Worm (Caenorhabditis elegans) whole organism, L2 larva: ENCODE measurements around the gene chil-11.
A peak's percentile ranks its signal among the peaks of the same experiment; 100 is the strongest.

Experiments used
- C34F6.9 ChIP-seq: fragments of 150-350 bp; optimal IDR thresholded peaks from 2 replicates; lab custom pipeline; 2014; ENCODE audit warnings: missing biosample characterization, missing genetic modification characterization
- F13H6.1 ChIP-seq: sonication (generic microtip); optimal IDR thresholded peaks from 2 replicates; lab custom pipeline; 2016; ENCODE audit warnings: missing genetic modification characterization, missing compliant biosample characterization
- R02D3.7 ChIP-seq: fragments of 150-350 bp; optimal IDR thresholded peaks from 2 replicates; lab custom pipeline; 2014; ENCODE audit warnings: missing biosample characterization, missing genetic modification characterization
- Y55F3AM.14 ChIP-seq: fragments of 200-800 bp; sonication (Bioruptor generic); optimal IDR thresholded peaks from 2 replicates; lab custom pipeline; 2018; ENCODE audit warnings: mild to moderate bottlenecking, missing genetic modification characterization, missing compliant biosample characterization
- ZK546.5 ChIP-seq: sonication (generic microtip); optimal IDR thresholded peaks from 2 replicates; lab custom pipeline; 2017; ENCODE audit warnings: missing biosample characterization, missing genetic modification characterization
- alr-1 ChIP-seq: fragments of 150-350 bp; optimal IDR thresholded peaks from 2 replicates; lab custom pipeline; 2014; ENCODE audit warnings: missing biosample characterization, missing genetic modification characterization
- aly-2 ChIP-seq: fragments of 150-350 bp; optimal IDR thresholded peaks from 2 replicates; lab custom pipeline; 2014; ENCODE audit warnings: missing biosample characterization, missing genetic modification characterization
- ama-1 ChIP-seq: fragments of 150-350 bp; optimal IDR thresholded peaks from 2 replicates; lab custom pipeline; 2018; ENCODE audit warnings: inconsistent platforms
- blmp-1 ChIP-seq: sonication (generic microtip); optimal IDR thresholded peaks from 2 replicates; lab custom pipeline; 2017; ENCODE audit warnings: missing genetic modification characterization, mild to moderate bottlenecking, missing compliant biosample characterization, antibody characterized with exemption, moderate library complexity; ENCODE audit not compliant: insufficient read depth
- ceh-16 ChIP-seq: fragments of 150-350 bp; optimal IDR thresholded peaks from 2 replicates; lab custom pipeline; 2014; ENCODE audit warnings: missing biosample characterization, missing genetic modification characterization
- ceh-82 ChIP-seq: fragments of 150-350 bp; optimal IDR thresholded peaks from 2 replicates; lab custom pipeline; 2014; ENCODE audit warnings: missing biosample characterization, missing genetic modification characterization
- crh-2 ChIP-seq: sonication (generic microtip); optimal IDR thresholded peaks from 2 replicates; lab custom pipeline; 2017; ENCODE audit warnings: missing biosample characterization, missing genetic modification characterization
- dmd-4 ChIP-seq: sonication (generic microtip); optimal IDR thresholded peaks from 2 replicates; lab custom pipeline; 2017; ENCODE audit warnings: missing biosample characterization, missing genetic modification characterization
- egl-27 ChIP-seq: sonication (generic microtip); optimal IDR thresholded peaks from 3 replicates; lab custom pipeline; 2017; ENCODE audit warnings: missing biosample characterization, missing genetic modification reagents, missing genetic modification characterization
- elt-1 ChIP-seq: fragments of 150-350 bp; optimal IDR thresholded peaks from 2 replicates; lab custom pipeline; 2014; ENCODE audit warnings: missing biosample characterization, missing genetic modification characterization
- elt-3 ChIP-seq: sonication (generic microtip); optimal IDR thresholded peaks from 2 replicates; lab custom pipeline; 2017; ENCODE audit warnings: missing biosample characterization, missing genetic modification characterization
- fos-1 ChIP-seq: fragments of 150-350 bp; optimal IDR thresholded peaks from 2 replicates; lab custom pipeline; 2014; ENCODE audit warnings: missing biosample characterization, missing genetic modification characterization
- lin-11 ChIP-seq: fragments of 150-350 bp; sonication (generic microtip); optimal IDR thresholded peaks from 2 replicates; lab custom pipeline; 2014; ENCODE audit warnings: missing biosample characterization, missing genetic modification characterization, inconsistent platforms, mixed read lengths
- lin-13 ChIP-seq: fragments of 150-350 bp; optimal IDR thresholded peaks from 2 replicates; lab custom pipeline; 2014; ENCODE audit warnings: missing biosample characterization, missing genetic modification reagents, missing genetic modification characterization
- lsy-2 ChIP-seq, 2 experiments: fragments of 150-350 bp in 1 of 2; sonication (generic microtip) in 1 of 2; optimal IDR thresholded peaks; 2 replicates each; lab custom pipeline; 2014 to 2017; ENCODE audit warnings: missing biosample characterization in 2 of 2, missing genetic modification characterization in 2 of 2
- mab-5 ChIP-seq: fragments of 150-350 bp; optimal IDR thresholded peaks from 2 replicates; lab custom pipeline; 2014; ENCODE audit warnings: missing biosample characterization, missing genetic modification characterization
- mbf-1 ChIP-seq: sonication (generic microtip); optimal IDR thresholded peaks from 2 replicates; lab custom pipeline; 2017; ENCODE audit warnings: missing biosample characterization, missing genetic modification characterization
- nhr-10 ChIP-seq: sonication (generic microtip); optimal IDR thresholded peaks from 2 replicates; lab custom pipeline; 2017; ENCODE audit warnings: missing biosample characterization, missing genetic modification characterization
- nhr-11 ChIP-seq: fragments of 150-350 bp; optimal IDR thresholded peaks from 2 replicates; lab custom pipeline; 2014; ENCODE audit warnings: missing biosample characterization, missing genetic modification characterization
- nhr-12 ChIP-seq: fragments of 150-350 bp; optimal IDR thresholded peaks from 2 replicates; lab custom pipeline; 2014; ENCODE audit warnings: missing biosample characterization, missing genetic modification characterization
- nhr-129 ChIP-seq: fragments of 150-350 bp; optimal IDR thresholded peaks from 2 replicates; lab custom pipeline; 2014; ENCODE audit warnings: missing biosample characterization, missing genetic modification characterization
- nhr-21 ChIP-seq: fragments of 150-350 bp; optimal IDR thresholded peaks from 2 replicates; lab custom pipeline; 2014; ENCODE audit warnings: missing biosample characterization, missing genetic modification characterization
- nhr-23 ChIP-seq: fragments of 150-350 bp; optimal IDR thresholded peaks from 2 replicates; lab custom pipeline; 2014; ENCODE audit warnings: missing biosample characterization, missing genetic modification reagents, missing genetic modification characterization
- nhr-237 ChIP-seq: fragments of 150-350 bp; optimal IDR thresholded peaks from 2 replicates; lab custom pipeline; 2014; ENCODE audit warnings: missing biosample characterization, missing genetic modification characterization
- nhr-25 ChIP-seq: fragments of 150-350 bp; sonication (generic microtip); optimal IDR thresholded peaks from 3 replicates; lab custom pipeline; 2014; ENCODE audit warnings: missing biosample characterization, missing genetic modification characterization
- nhr-6 ChIP-seq: fragments of 150-350 bp; optimal IDR thresholded peaks from 2 replicates; lab custom pipeline; 2014; ENCODE audit warnings: missing biosample characterization, missing genetic modification characterization
- nhr-77 ChIP-seq: fragments of 150-350 bp; optimal IDR thresholded peaks from 2 replicates; lab custom pipeline; 2014; ENCODE audit warnings: missing biosample characterization, missing genetic modification characterization
- peb-1 ChIP-seq: fragments of 150-350 bp; optimal IDR thresholded peaks from 2 replicates; lab custom pipeline; 2014; ENCODE audit warnings: missing biosample characterization, missing genetic modification characterization
- sem-4 ChIP-seq: fragments of 150-350 bp; optimal IDR thresholded peaks from 2 replicates; lab custom pipeline; 2014; ENCODE audit warnings: missing biosample characterization, missing genetic modification reagents, missing genetic modification characterization
- skn-1 ChIP-seq: sonication (generic microtip); optimal IDR thresholded peaks from 2 replicates; lab custom pipeline; 2017; ENCODE audit warnings: missing biosample characterization, missing genetic modification characterization
- sma-3 ChIP-seq: sonication (generic microtip); optimal IDR thresholded peaks from 2 replicates; lab custom pipeline; 2016; ENCODE audit warnings: missing genetic modification reagents, missing genetic modification characterization, missing compliant biosample characterization
- sma-9 ChIP-seq, 2 experiments: fragments of 150-350 bp in 1 of 2; sonication (generic microtip) in 1 of 2; optimal IDR thresholded peaks; 2 replicates each; lab custom pipeline; 2014 to 2016; ENCODE audit warnings: missing genetic modification characterization in 2 of 2, mild to moderate bottlenecking in 1 of 2, missing biosample characterization in 1 of 2, missing compliant biosample characterization in 1 of 2, missing genetic modification reagents in 1 of 2, moderate library complexity in 1 of 2
- snpc-4 ChIP-seq: fragments of 150-350 bp; optimal IDR thresholded peaks from 2 replicates; lab custom pipeline; 2014; ENCODE audit warnings: missing biosample characterization, missing genetic modification characterization
- unc-39 ChIP-seq: fragments of 150-350 bp; optimal IDR thresholded peaks from 2 replicates; lab custom pipeline; 2014; ENCODE audit warnings: missing biosample characterization, missing genetic modification characterization
- unc-62 ChIP-seq: fragments of 150-350 bp; optimal IDR thresholded peaks from 2 replicates; lab custom pipeline; 2014; ENCODE audit warnings: missing biosample characterization, missing genetic modification reagents, missing genetic modification characterization
- ztf-1 ChIP-seq: fragments of 200-800 bp; sonication (Bioruptor generic); conservative IDR thresholded peaks from 2 replicates; pipeline ENCODE4 v1.3.6; 2022; ENCODE audit warnings: missing genetic modification characterization, missing compliant biosample characterization
- ztf-11 ChIP-seq: sonication (generic microtip); optimal IDR thresholded peaks from 2 replicates; lab custom pipeline; 2017; ENCODE audit warnings: missing biosample characterization, missing genetic modification characterization
- ztf-4 ChIP-seq: fragments of 150-350 bp; optimal IDR thresholded peaks from 2 replicates; lab custom pipeline; 2014; ENCODE audit warnings: missing biosample characterization, missing genetic modification characterization

chil-11 gene

ce11 chrIV:5780234-5780788 lies 39.2 kb downstream of the chil-11 start:
- TF ChIP-seq elt-3, result no peak
- TF ChIP-seq elt-1 (tag; lab: Kevin White, UChicago), result no peak
- no peak for TF ChIP-seq sem-4
- peak; percentile 66 for TF ChIP-seq egl-27
- no peak for TF ChIP-seq mab-5
- no peak for TF ChIP-seq nhr-10 (tag; lab: Kevin White, UChicago)
- peak; percentile 33 for TF ChIP-seq nhr-21 (tag; lab: Kevin White, UChicago)
- TF ChIP-seq ceh-16 (tag; lab: Kevin White, UChicago), result no peak
- TF ChIP-seq alr-1 (tag; lab: Kevin White, UChicago), result no peak
- TF ChIP-seq ama-1 (lab: Kevin White, UChicago), result no peak
- TF ChIP-seq ztf-11 (tag; lab: Kevin White, UChicago), result no peak
- no peak for TF ChIP-seq ztf-1 (GFP tag; lab: Robert Waterston, UW)
- no peak for TF ChIP-seq C34F6.9 (tag; lab: Kevin White, UChicago)
- TF ChIP-seq lin-13, result no peak
- TF ChIP-seq dmd-4 (tag; lab: Kevin White, UChicago), result no peak
- TF ChIP-seq sma-9 (GFP tag; optimal IDR thresholded peaks at IDR 0.05; lab: Kevin White, UChicago), result peak; percentile 37
- TF ChIP-seq sma-9 (tag; optimal IDR thresholded peaks at IDR 0.05; lab: Kevin White, UChicago), result no peak
- no peak for TF ChIP-seq unc-62 (GFP tag; lab: Kevin White, UChicago)
- TF ChIP-seq fos-1 (tag; lab: Kevin White, UChicago), result no peak
- TF ChIP-seq lsy-2 (tag; optimal IDR thresholded peaks at IDR 0.05; lab: Kevin White, UChicago), result no peak
- no peak for TF ChIP-seq nhr-12 (tag; lab: Kevin White, UChicago)
- TF ChIP-seq nhr-129, result no peak
- peak; percentile 28 for TF ChIP-seq nhr-25 (tag; lab: Kevin White, UChicago)
- no peak for TF ChIP-seq F13H6.1 (tag; lab: Kevin White, UChicago)
- TF ChIP-seq blmp-1 (tag; lab: Kevin White, UChicago), result peak; percentile 15
- TF ChIP-seq lin-11, result no peak
- no peak for TF ChIP-seq mbf-1 (tag; lab: Kevin White, UChicago)
- no peak for TF ChIP-seq Y55F3AM.14 (GFP tag; lab: Kevin White, UChicago)
- TF ChIP-seq nhr-23 (tag; lab: Kevin White, UChicago), result no peak
- TF ChIP-seq unc-39 (tag; lab: Kevin White, UChicago), result no peak
- TF ChIP-seq aly-2, result no peak
- TF ChIP-seq, all 48 proteins: peak for 5

- TF ChIP-seq sma-9 (GFP tag; optimal IDR thresholded peaks at IDR 0.05; lab: Kevin White, UChicago) (no peak), sma-9 (tag; optimal IDR thresholded peaks at IDR 0.05; lab: Kevin White, UChicago) (no peak), sma-3 (GFP tag; lab: Kevin White, UChicago) (no peak), snpc-4 (tag; lab: Kevin White, UChicago) (no peak), ztf-1 (GFP tag; lab: Robert Waterston, UW) (no peak), nhr-10 (tag; lab: Kevin White, UChicago) (no peak), ZK546.5 (tag; lab: Kevin White, UChicago) (no peak), ztf-4 (tag; lab: Kevin White, UChicago) (no peak), blmp-1 (tag; lab: Kevin White, UChicago) (no peak), sem-4 (no peak), crh-2 (tag; lab: Kevin White, UChicago) (no peak)
Measured at ce11 chrIV:5783675-5784074, 42.5 kb downstream of the chil-11 start.

- TF ChIP-seq unc-62 (GFP tag; lab: Kevin White, UChicago) (no peak), ceh-82 (no peak), nhr-6 (no peak), ztf-4 (tag; lab: Kevin White, UChicago) (no peak), nhr-237 (no peak), peb-1 (no peak), ztf-1 (GFP tag; lab: Robert Waterston, UW) (no peak), aly-2 (no peak), alr-1 (tag; lab: Kevin White, UChicago) (no peak), skn-1 (tag; lab: Kevin White, UChicago) (no peak), nhr-25 (tag; lab: Kevin White, UChicago) (no peak), Y55F3AM.14 (GFP tag; lab: Kevin White, UChicago) (no peak), mab-5 (no peak), R02D3.7 (tag; lab: Kevin White, UChicago) (no peak), sma-9 (GFP tag; optimal IDR thresholded peaks at IDR 0.05; lab: Kevin White, UChicago) (no peak), sma-9 (tag; optimal IDR thresholded peaks at IDR 0.05; lab: Kevin White, UChicago) (no peak), nhr-77 (tag; lab: Kevin White, UChicago) (no peak), dmd-4 (tag; lab: Kevin White, UChicago) (no peak), nhr-11 (tag; lab: Kevin White, UChicago) (no peak)
Measured at ce11 chrIV:5790993-5791392, 49.8 kb downstream of the chil-11 start, which contains the start of gene C31H1.2. Gene C31H1.2, plus strand, starts transcription at chrIV:5791293.
